Worm (Caenorhabditis elegans) whole organism, early embryonic: Measurements from ENCODE around the gene Y32H12A.7.

Experiments
- B0310.2 ChIP-seq: sonication (generic microtip); optimal IDR thresholded peaks from 2 replicates; lab custom pipeline; 2016; ENCODE audit warnings: mild to moderate bottlenecking, missing genetic modification characterization, missing compliant biosample characterization
- F13C5.2 ChIP-seq: sonication (generic microtip); optimal IDR thresholded peaks from 2 replicates; lab custom pipeline; 2017; ENCODE audit warnings: mild to moderate bottlenecking, missing genetic modification characterization, inconsistent platforms, missing compliant biosample characterization
- aly-1 ChIP-seq: sonication (generic microtip); optimal IDR thresholded peaks from 2 replicates; lab custom pipeline; 2016; ENCODE audit warnings: missing genetic modification characterization, missing compliant biosample characterization
- ama-1 ChIP-seq: fragments of 150-350 bp; optimal IDR thresholded peaks from 2 replicates; lab custom pipeline; 2014
- ceh-13 ChIP-seq: fragments of 200-800 bp; sonication (Bioruptor generic); optimal IDR thresholded peaks from 2 replicates; lab custom pipeline; 2018; ENCODE audit warnings: mild to moderate bottlenecking, missing genetic modification characterization, missing compliant biosample characterization
- ceh-36 ChIP-seq: sonication (generic microtip); optimal IDR thresholded peaks from 2 replicates; lab custom pipeline; 2016; ENCODE audit warnings: missing genetic modification characterization, inconsistent platforms, missing compliant biosample characterization
- ets-7 ChIP-seq: sonication (generic microtip); optimal IDR thresholded peaks from 2 replicates; lab custom pipeline; 2016; ENCODE audit warnings: missing genotype, missing genetic modification characterization, missing compliant biosample characterization
- flt-1 ChIP-seq: fragments of 200-800 bp; sonication (Bioruptor generic); IDR thresholded peaks from 2 replicates; pipeline ENCODE4 v1.3.6; 2022; ENCODE audit warnings: missing genetic modification characterization, missing compliant biosample characterization
- hmbx-1 ChIP-seq: sonication (generic microtip); optimal IDR thresholded peaks from 2 replicates; lab custom pipeline; 2016; ENCODE audit warnings: mild to moderate bottlenecking, missing genetic modification characterization, missing compliant biosample characterization
- hmg-4 ChIP-seq: fragments of 200-800 bp; sonication (Bioruptor generic); optimal IDR thresholded peaks from 2 replicates; lab custom pipeline; 2018; ENCODE audit warnings: mild to moderate bottlenecking, missing genetic modification characterization, missing compliant biosample characterization
- hnd-1 ChIP-seq: sonication (generic microtip); optimal IDR thresholded peaks from 2 replicates; lab custom pipeline; 2016; ENCODE audit warnings: missing genetic modification characterization, missing compliant biosample characterization
- pes-1 ChIP-seq: fragments of 200-800 bp; sonication (Bioruptor generic); IDR thresholded peaks from 2 replicates; pipeline ENCODE4 v1.3.6; 2022; ENCODE audit warnings: missing genetic modification reagents, missing genetic modification characterization, missing compliant biosample characterization
- scrt-1 ChIP-seq: fragments of 200-800 bp; sonication (Bioruptor generic); IDR thresholded peaks from 2 replicates; pipeline ENCODE4 v1.3.6; 2022; ENCODE audit warnings: missing genetic modification characterization, missing compliant biosample characterization
- sea-1 ChIP-seq: fragments of 200-800 bp; sonication (Bioruptor generic); conservative IDR thresholded peaks from 2 replicates; pipeline ENCODE4 v1.3.6; 2022; ENCODE audit warnings: missing genetic modification characterization, missing compliant biosample characterization
- tbx-11 ChIP-seq: fragments of 200-800 bp; sonication (Bioruptor generic); IDR thresholded peaks from 2 replicates; pipeline ENCODE4 v1.3.6; 2022; ENCODE audit warnings: missing genetic modification characterization, missing compliant biosample characterization
- tbx-37 ChIP-seq: fragments of 200-800 bp; sonication (Bioruptor generic); conservative IDR thresholded peaks from 2 replicates; pipeline ENCODE4 v1.3.6; 2022; ENCODE audit warnings: missing genetic modification reagents, missing genetic modification characterization, missing compliant biosample characterization
- tra-4 ChIP-seq: sonication (generic microtip); optimal IDR thresholded peaks from 2 replicates; lab custom pipeline; 2017; ENCODE audit warnings: missing genetic modification characterization, missing compliant biosample characterization

Y32H12A.7 gene

ce11 chrIII:5344561-5344960 is 40.7 kb downstream of the Y32H12A.7 start:
- TF ChIP-seq tbx-37 (GFP tag; lab: Robert Waterston, UW) = no peak
- no peak for TF ChIP-seq hmg-4 (GFP tag; lab: Kevin White, UChicago)
- no peak for TF ChIP-seq tra-4 (tag; lab: Kevin White, UChicago)
- TF ChIP-seq ama-1 = no peak
- TF ChIP-seq flt-1 (GFP tag; lab: Robert Waterston, UW) = no peak
- TF ChIP-seq sea-1 (GFP tag; lab: Robert Waterston, UW) = no peak
- no peak for TF ChIP-seq scrt-1 (GFP tag; lab: Robert Waterston, UW)
- TF ChIP-seq ets-7 (tag; lab: Kevin White, UChicago) = no peak

- TF ChIP-seq ceh-13 (no peak), pes-1 (GFP tag; lab: Robert Waterston, UW) (no peak), scrt-1 (GFP tag; lab: Robert Waterston, UW) (no peak), hmg-4 (GFP tag; lab: Kevin White, UChicago) (no peak), flt-1 (GFP tag; lab: Robert Waterston, UW) (no peak), ama-1 (no peak), sea-1 (GFP tag; lab: Robert Waterston, UW) (no peak), tra-4 (tag; lab: Kevin White, UChicago) (no peak), tbx-37 (GFP tag; lab: Robert Waterston, UW) (no peak), tbx-11 (GFP tag; lab: Robert Waterston, UW) (no peak), B0310.2 (tag; lab: Kevin White, UChicago) (no peak), ets-7 (tag; lab: Kevin White, UChicago) (no peak), hmbx-1 (tag; lab: Kevin White, UChicago) (no peak), F13C5.2 (tag; lab: Kevin White, UChicago) (no peak), ceh-36 (tag; lab: Kevin White, UChicago) (no peak), aly-1 (tag; lab: Kevin White, UChicago) (no peak), hnd-1 (no peak)
Measured at ce11 chrIII:5343555-5343954, 41.7 kb downstream of the Y32H12A.7 start.

- no peak for TF ChIP-seq aly-1 (tag; lab: Kevin White, UChicago)
- TF ChIP-seq scrt-1 (GFP tag; lab: Robert Waterston, UW) = no peak
- TF ChIP-seq tbx-11 (GFP tag; lab: Robert Waterston, UW) = no peak
- no peak for TF ChIP-seq pes-1 (GFP tag; lab: Robert Waterston, UW)
- no peak for TF ChIP-seq ets-7 (tag; lab: Kevin White, UChicago)
- no peak for TF ChIP-seq ceh-36 (tag; lab: Kevin White, UChicago)
- no peak for TF ChIP-seq tra-4 (tag; lab: Kevin White, UChicago)
- no peak for TF ChIP-seq F13C5.2 (tag; lab: Kevin White, UChicago)
- no peak for TF ChIP-seq flt-1 (GFP tag; lab: Robert Waterston, UW)
- TF ChIP-seq tbx-37 (GFP tag; lab: Robert Waterston, UW) = no peak
- TF ChIP-seq hnd-1 = no peak
- no peak for TF ChIP-seq ceh-13
- no peak for TF ChIP-seq hmbx-1 (tag; lab: Kevin White, UChicago)
- TF ChIP-seq B0310.2 (tag; lab: Kevin White, UChicago) = no peak
- no peak for TF ChIP-seq sea-1 (GFP tag; lab: Robert Waterston, UW)
- no peak for TF ChIP-seq hmg-4 (GFP tag; lab: Kevin White, UChicago)
Measured at ce11 chrIII:5341382-5341781, 43.8 kb downstream of the Y32H12A.7 start, which contains the start of gene ZK121.2. ZK121.2 (plus strand) TSS chrIII:5341682.

ce11 chrIII:5340530-5340929 is 44.7 kb downstream of the Y32H12A.7 start:
- TF ChIP-seq tra-4 (tag; lab: Kevin White, UChicago) (no peak), ceh-36 (tag; lab: Kevin White, UChicago) (no peak), sea-1 (GFP tag; lab: Robert Waterston, UW) (no peak), tbx-37 (GFP tag; lab: Robert Waterston, UW) (no peak)

ce11 chrIII:5338787-5339186 is 46.4 kb downstream of the Y32H12A.7 start:
- TF ChIP-seq F13C5.2 (tag; lab: Kevin White, UChicago) (no peak), ceh-13 (no peak), ceh-36 (tag; lab: Kevin White, UChicago) (no peak), ets-7 (tag; lab: Kevin White, UChicago) (no peak), hmg-4 (GFP tag; lab: Kevin White, UChicago) (no peak), B0310.2 (tag; lab: Kevin White, UChicago) (no peak), tbx-11 (GFP tag; lab: Robert Waterston, UW) (no peak), tbx-37 (GFP tag; lab: Robert Waterston, UW) (no peak), flt-1 (GFP tag; lab: Robert Waterston, UW) (no peak), sea-1 (GFP tag; lab: Robert Waterston, UW) (no peak), scrt-1 (GFP tag; lab: Robert Waterston, UW) (no peak)

ce11 chrIII:5334517-5335049 is 50.6 kb downstream of the Y32H12A.7 start:
- no peak for TF ChIP-seq scrt-1 (GFP tag; lab: Robert Waterston, UW)
- no peak for TF ChIP-seq hmbx-1 (tag; lab: Kevin White, UChicago)
- TF ChIP-seq ama-1 = no peak
- TF ChIP-seq hmg-4 (GFP tag; lab: Kevin White, UChicago) = no peak
- TF ChIP-seq F13C5.2 (tag; lab: Kevin White, UChicago) = no peak
- no peak for TF ChIP-seq ceh-36 (tag; lab: Kevin White, UChicago)
- no peak for TF ChIP-seq ets-7 (tag; lab: Kevin White, UChicago)
- TF ChIP-seq aly-1 (tag; lab: Kevin White, UChicago) = no peak
- no peak for TF ChIP-seq ceh-13
- TF ChIP-seq B0310.2 (tag; lab: Kevin White, UChicago) = no peak
- TF ChIP-seq tra-4 (tag; lab: Kevin White, UChicago) = no peak
